Fruit fly (Drosophila melanogaster): ENCODE results near the gene bowl.
A peak's percentile ranks its signal among the peaks of the same experiment; 100 is the strongest.

The bowl gene

DNA sequence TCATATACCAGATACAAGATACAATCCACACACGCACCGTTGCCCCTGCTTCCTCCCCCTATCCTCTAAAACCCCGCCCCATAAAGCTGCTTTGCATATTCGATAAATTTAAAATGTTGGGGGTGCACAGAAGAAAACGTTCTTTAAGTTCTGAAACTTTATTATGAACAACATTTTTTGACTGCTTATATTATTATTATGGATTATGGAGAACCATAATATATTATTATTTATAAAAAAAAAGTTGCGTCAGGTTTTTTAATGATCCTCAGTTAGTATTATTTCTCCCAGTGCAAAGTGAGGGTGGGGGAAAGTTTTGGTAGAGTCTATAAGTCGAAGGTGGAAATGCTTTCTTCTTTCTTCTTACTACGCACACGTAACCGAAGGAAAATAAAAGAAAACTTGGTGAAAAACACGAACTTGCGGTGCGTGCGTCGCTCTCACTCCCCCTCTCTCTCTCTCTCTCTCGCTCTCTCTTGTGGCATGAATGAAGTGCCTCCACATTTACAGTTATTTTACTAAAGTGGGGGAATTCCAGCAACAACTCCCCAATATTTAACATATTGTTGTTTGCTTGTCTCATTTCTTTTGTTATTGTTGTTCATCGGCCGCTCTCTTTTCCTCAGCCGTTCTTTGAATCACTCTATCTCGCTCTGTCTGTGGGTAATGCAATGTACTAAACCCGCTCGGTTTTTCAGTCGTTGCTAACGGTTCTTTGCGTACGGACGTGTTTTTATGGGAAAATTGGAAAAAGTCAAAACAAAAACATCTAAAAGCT is 18.0 kb downstream of the bowl start (continued):
- TF ChIP-seq ems (GFP tag; optimal IDR thresholded peaks at IDR 0.05) (no peak), Neu2 (GFP tag; optimal IDR thresholded peaks at IDR 0.05; ENCODE audit: borderline replicate concordance) (no peak), CG11456 (GFP tag; IDR thresholded peaks at IDR 0.05) (0 out of 3 replicates have a peak, but pooled peaks have one; percentile 67), gcm (GFP tag; optimal IDR thresholded peaks at IDR 0.05) (peak; percentile 91), CG30020 (tag; optimal IDR thresholded peaks at IDR 0.05) (no peak), oc (tag; optimal IDR thresholded peaks at IDR 0.05) (peak; percentile 95), CrebB (tag; optimal IDR thresholded peaks at IDR 0.05) (peak; percentile 54), CG13287 (GFP tag; IDR thresholded peaks at IDR 0.05; ENCODE audit: partially characterized antibody) (no peak), HmgZ (tag; optimal IDR thresholded peaks at IDR 0.05) (no peak), Camta (GFP tag; optimal IDR thresholded peaks at IDR 0.05) (no peak), Sox102F (GFP tag; optimal IDR thresholded peaks at IDR 0.05) (peak; percentile 96), CG2129 (GFP tag; IDR thresholded peaks at IDR 0.05; ENCODE audit: partially characterized antibody) (no peak), Hey (tag; optimal IDR thresholded peaks at IDR 0.05) (no peak), CG10431 (GFP tag; optimal IDR thresholded peaks at IDR 0.05) (peak; percentile 82), CG1602 (GFP tag; optimal IDR thresholded peaks at IDR 0.05) (peak; percentile 80), CG12769 (tag; optimal IDR thresholded peaks at IDR 0.05) (no peak), CG4820 (GFP tag; optimal IDR thresholded peaks at IDR 0.05) (peak; percentile 69), pzg (GFP tag; optimal IDR thresholded peaks at IDR 0.05) (no peak), CG30403 (GFP tag; optimal IDR thresholded peaks at IDR 0.05) (peak; percentile 71), CG10147 (GFP tag; optimal IDR thresholded peaks at IDR 0.05) (no peak), MBD-R2 (GFP tag; IDR thresholded peaks at IDR 0.05) (peak; percentile 21; the same call in 1 of the 2 replicates), scrt (GFP tag; optimal IDR thresholded peaks at IDR 0.05) (peak; percentile 21), fu2 (GFP tag; optimal IDR thresholded peaks at IDR 0.05) (no peak), B-H1 (GFP tag; IDR thresholded peaks at IDR 0.05) (peak; percentile 78; the same call in 2 of the 3 replicates), Xrp1 (GFP tag; IDR thresholded peaks at IDR 0.05) (peak; percentile 94), CG8478 (optimal IDR thresholded peaks at IDR 0.05) (peak; percentile 16), CG17912 (GFP tag; optimal IDR thresholded peaks at IDR 0.05) (no peak), CG15269 (tag; optimal IDR thresholded peaks at IDR 0.05) (peak; percentile 74), D19B (GFP tag; optimal IDR thresholded peaks at IDR 0.05) (no peak), CG9876 (GFP tag; optimal IDR thresholded peaks at IDR 0.05) (no peak), CG1792 (GFP tag; optimal IDR thresholded peaks at IDR 0.05) (no peak), CG8765 (GFP tag; IDR thresholded peaks at IDR 0.05) (0 out of 2 replicates have a peak, but pooled peaks have one; percentile 10), mld (GFP tag; IDR thresholded peaks at IDR 0.05; ENCODE audit: partially characterized antibody) (no peak), ham (GFP tag; IDR thresholded peaks at IDR 0.05) (no peak), sqz (GFP tag; optimal IDR thresholded peaks at IDR 0.05) (peak; percentile 51), Side (GFP tag; optimal IDR thresholded peaks at IDR 0.05) (no peak), CG17568 (GFP tag; optimal IDR thresholded peaks at IDR 0.05) (no peak), CG17359 (tag; optimal IDR thresholded peaks at IDR 0.05) (peak; percentile 89), Asciz (GFP tag; optimal IDR thresholded peaks at IDR 0.05) (peak; percentile 77), jing (GFP tag; optimal IDR thresholded peaks at IDR 0.05) (peak; percentile 24), sisA (GFP tag; IDR thresholded peaks at IDR 0.05) (peak; percentile 91), Nf-YB (GFP tag; optimal IDR thresholded peaks at IDR 0.05) (peak; percentile 59), Eip74EF (GFP tag; optimal IDR thresholded peaks at IDR 0.05) (peak in 1 of 2 experiments; percentile 75), so (GFP tag; IDR thresholded peaks at IDR 0.05) (peak; percentile 67), pum (GFP tag; optimal IDR thresholded peaks at IDR 0.05) (no peak), corto (GFP tag; optimal IDR thresholded peaks at IDR 0.05) (no peak), cwo (GFP tag; optimal IDR thresholded peaks at IDR 0.05) (peak; percentile 30), Mrtf (GFP tag; IDR thresholded peaks at IDR 0.05) (peak; percentile 76; the same call in 2 of the 3 replicates)

Measured in whole organism, embryonic.